Fruit fly (Drosophila melanogaster): ENCODE results near the gene IFT46.
A peak's percentile ranks its signal among the peaks of the same experiment; 100 is the strongest.

Gene IFT46

dm6 chr2L:18653328-18653675, 37.4 kb upstream of the IFT46 start (continued):
- no peak for TF ChIP-seq Dek (tag; optimal IDR thresholded peaks at IDR 0.05)
- TF ChIP-seq ttk (GFP tag; IDR thresholded peaks at IDR 0.05) = peak; percentile 75
- peak; percentile 63 for TF ChIP-seq CG17612 (GFP tag; IDR thresholded peaks at IDR 0.05)
- TF ChIP-seq ash1 (GFP tag; optimal IDR thresholded peaks at IDR 0.05) = no peak
- TF ChIP-seq HmgZ (tag; optimal IDR thresholded peaks at IDR 0.05) = no peak
- TF ChIP-seq h (optimal IDR thresholded peaks at IDR 0.05) = no peak
- TF ChIP-seq tx (GFP tag; optimal IDR thresholded peaks at IDR 0.05) = no peak
- TF ChIP-seq zfh1 (GFP tag; IDR thresholded peaks at IDR 0.05) = peak; percentile 93
- TF ChIP-seq HLH54F (GFP tag; optimal IDR thresholded peaks at IDR 0.05) = peak; percentile 27
- peak; percentile 2 for TF ChIP-seq run (tag; optimal IDR thresholded peaks at IDR 0.05)
- peak; percentile 62 for TF ChIP-seq CG4707 (GFP tag; optimal IDR thresholded peaks at IDR 0.05)
- TF ChIP-seq sna (GFP tag; IDR thresholded peaks at IDR 0.05; ENCODE audit: partially characterized antibody) = no peak
- peak; percentile 82 for TF ChIP-seq peb (GFP tag; IDR thresholded peaks at IDR 0.05)
- peak; percentile 64 for TF ChIP-seq CG11504 (tag; optimal IDR thresholded peaks at IDR 0.05)
- TF ChIP-seq Scr (GFP tag; IDR thresholded peaks at IDR 0.05; ENCODE audit: partially characterized antibody) = no peak
- TF ChIP-seq Sox102F (GFP tag; optimal IDR thresholded peaks at IDR 0.05) = peak; percentile 65
- peak; percentile 46 for TF ChIP-seq jumu (GFP tag; optimal IDR thresholded peaks at IDR 0.05)
- peak; percentile 48; the same call in 1 of the 3 replicates for TF ChIP-seq CG3726 (GFP tag; IDR thresholded peaks at IDR 0.05)
- peak; percentile 41 for TF ChIP-seq Drgx (GFP tag; IDR thresholded peaks at IDR 0.05)
- no peak for TF ChIP-seq hth (optimal IDR thresholded peaks at IDR 0.05)
- TF ChIP-seq Mrtf (GFP tag; IDR thresholded peaks at IDR 0.05) = peak; percentile 45; the same call in 1 of the 3 replicates
- peak; percentile 58 for TF ChIP-seq Oli (tag; optimal IDR thresholded peaks at IDR 0.05)
- peak; percentile 20 for TF ChIP-seq CG17186 (GFP tag; optimal IDR thresholded peaks at IDR 0.05)
- TF ChIP-seq ken (GFP tag; IDR thresholded peaks at IDR 0.05) = peak; percentile 64; the same call in 2 of the 3 replicates
- TF ChIP-seq zen (tag; optimal IDR thresholded peaks at IDR 0.05) = peak; percentile 85
- TF ChIP-seq CG6689 (GFP tag; IDR thresholded peaks at IDR 0.05) = peak; percentile 84
- peak; percentile 75; the same call in 2 of the 3 replicates for TF ChIP-seq otp (GFP tag; IDR thresholded peaks at IDR 0.05)
- no peak for TF ChIP-seq bigmax (GFP tag; optimal IDR thresholded peaks at IDR 0.05)
- TF ChIP-seq sd (tag; optimal IDR thresholded peaks at IDR 0.05) = peak; percentile 14
- no peak for TF ChIP-seq tna (GFP tag; IDR thresholded peaks at IDR 0.05; ENCODE audit: partially characterized antibody)
- TF ChIP-seq Xrp1 (GFP tag; IDR thresholded peaks at IDR 0.05) = peak; percentile 92
- no peak for TF ChIP-seq ato (GFP tag; IDR thresholded peaks at IDR 0.05; ENCODE audit: partially characterized antibody)
- TF ChIP-seq CG11247 (GFP tag; IDR thresholded peaks at IDR 0.05) = peak; percentile 48; the same call in 1 of the 2 replicates
- TF ChIP-seq BtbVII (GFP tag; optimal IDR thresholded peaks at IDR 0.05) = peak; percentile 9
- peak; percentile 64 for TF ChIP-seq esg (GFP tag; conservative IDR thresholded peaks at IDR 0.05)
- peak; percentile 59; the same call in 1 of the 2 replicates for TF ChIP-seq Rfx (GFP tag; IDR thresholded peaks at IDR 0.05)
- TF ChIP-seq CG17829 (tag; optimal IDR thresholded peaks at IDR 0.05) = peak; percentile 86
- TF ChIP-seq H15 (GFP tag; IDR thresholded peaks at IDR 0.05) = peak; percentile 75
- TF ChIP-seq CG6813 (GFP tag; optimal IDR thresholded peaks at IDR 0.05) = peak; percentile 56
- no peak for TF ChIP-seq Hand (GFP tag; optimal IDR thresholded peaks at IDR 0.05)
- no peak for TF ChIP-seq Hr39 (optimal IDR thresholded peaks at IDR 0.05)
- no peak for TF ChIP-seq nerfin-2 (GFP tag; IDR thresholded peaks at IDR 0.05; ENCODE audit: partially characterized antibody)
- no peak; the same call in 1 of the 2 replicates for TF ChIP-seq CG9215 (GFP tag; IDR thresholded peaks at IDR 0.05)
- no peak for TF ChIP-seq slp2 (GFP tag; optimal IDR thresholded peaks at IDR 0.05)
- no peak for TF ChIP-seq odd (GFP tag; optimal IDR thresholded peaks at IDR 0.05)
- peak; percentile 75 for TF ChIP-seq sob (GFP tag; IDR thresholded peaks at IDR 0.05)
- peak; percentile 24 for TF ChIP-seq CG13123 (GFP tag; optimal IDR thresholded peaks at IDR 0.05)
- peak; percentile 68 for TF ChIP-seq CG8924 (tag; optimal IDR thresholded peaks at IDR 0.05)
- peak; percentile 79 for TF ChIP-seq CG9727 (GFP tag; optimal IDR thresholded peaks at IDR 0.05)
- peak; percentile 89 for TF ChIP-seq CG14710 (tag; optimal IDR thresholded peaks at IDR 0.05)
- peak; percentile 61 for TF ChIP-seq CG6654 (GFP tag; optimal IDR thresholded peaks at IDR 0.05)
- TF ChIP-seq ems (GFP tag; optimal IDR thresholded peaks at IDR 0.05) = peak; percentile 47
